Worm (Caenorhabditis elegans) whole organism, young adult: ENCODE measurements around the gene spp-14.

Source experiments
- B0261.1 ChIP-seq: sonication (generic microtip); optimal IDR thresholded peaks from 2 replicates; lab custom pipeline; 2016; ENCODE audit warnings: mild to moderate bottlenecking, missing genetic modification characterization, moderate library complexity, missing compliant biosample characterization
- D2030.7 ChIP-seq: fragments of 200-800 bp; sonication (Bioruptor generic); IDR thresholded peaks from 2 replicates; pipeline ENCODE4 v1.3.6; 2022; ENCODE audit warnings: missing genetic modification reagents, missing genetic modification characterization, missing compliant biosample characterization
- ama-1 ChIP-seq, 3 experiments: fragments of 150-350 bp in 1 of 3; sonication (generic microtip) in 2 of 3; optimal IDR thresholded peaks; 2 replicates each; lab custom pipeline; 2014 to 2018; ENCODE audit warnings: missing biosample characterization in 2 of 3, missing genetic modification characterization in 2 of 3, missing genetic modification reagents in 2 of 3
- dpff-1 ChIP-seq: sonication (generic microtip); optimal IDR thresholded peaks from 2 replicates; lab custom pipeline; 2017; ENCODE audit warnings: mild to moderate bottlenecking, missing genetic modification characterization, missing compliant biosample characterization
- efl-1 ChIP-seq: fragments of 150-350 bp; optimal IDR thresholded peaks from 2 replicates; lab custom pipeline; 2014; ENCODE audit warnings: missing biosample characterization, missing genetic modification reagents, missing genetic modification characterization
- him-1 ChIP-seq: sonication (generic microtip); optimal IDR thresholded peaks from 2 replicates; lab custom pipeline; 2016; ENCODE audit warnings: missing genotype, missing genetic modification reagents, missing genetic modification characterization, missing compliant biosample characterization
- hlh-26 ChIP-seq: fragments of 200-800 bp; sonication (Bioruptor generic); conservative IDR thresholded peaks from 2 replicates; pipeline ENCODE4 v1.3.6; 2022; ENCODE audit warnings: missing genetic modification reagents, missing genetic modification characterization, missing compliant biosample characterization
- let-526 ChIP-seq: fragments of 200-800 bp; sonication (Bioruptor generic); IDR thresholded peaks from 2 replicates; pipeline ENCODE4 v1.3.6; 2022; ENCODE audit warnings: missing genetic modification reagents, missing genetic modification characterization, missing compliant biosample characterization
- lsl-1 ChIP-seq: fragments of 200-800 bp; sonication (Bioruptor generic); optimal IDR thresholded peaks from 2 replicates; lab custom pipeline; 2018; ENCODE audit warnings: mild to moderate bottlenecking, missing genetic modification characterization, moderate library complexity, missing compliant biosample characterization
- pha-4 ChIP-seq: fragments of 150-350 bp; sonication (generic microtip); optimal IDR thresholded peaks from 2 replicates; lab custom pipeline; 2014; ENCODE audit warnings: missing biosample characterization, missing genetic modification reagents, missing genetic modification characterization
- snpc-4 ChIP-seq, 5 experiments: fragments of 150-350 bp in 1 of 5; sonication (generic microtip) in 4 of 5; optimal IDR thresholded peaks; 2 replicates each; lab custom pipeline; 2014 to 2018; ENCODE audit warnings: missing genetic modification characterization in 5 of 5, missing biosample characterization in 3 of 5, antibody characterized with exemption in 2 of 5, mild to moderate bottlenecking in 2 of 5, missing compliant biosample characterization in 2 of 5, missing genotype in 2 of 5, moderate library complexity in 2 of 5, missing genetic modification reagents in 1 of 5
- unc-62 ChIP-seq: fragments of 150-350 bp; optimal IDR thresholded peaks from 2 replicates; lab custom pipeline; 2014; ENCODE audit warnings: missing biosample characterization, missing genetic modification reagents, missing genetic modification characterization
- xnd-1 ChIP-seq: sonication (generic microtip); optimal IDR thresholded peaks from 2 replicates; lab custom pipeline; 2016; ENCODE audit warnings: missing genotype, missing genetic modification reagents, missing genetic modification characterization, missing compliant biosample characterization

ce11 chrX:7733571-7733970 is 7.8 kb downstream of the spp-14 start:
- TF ChIP-seq let-526 (no peak), dpff-1 (tag; lab: Kevin White, UChicago) (no peak), unc-62 (GFP tag; lab: Kevin White, UChicago) (no peak), B0261.1 (tag; lab: Kevin White, UChicago) (no peak), xnd-1 (tag; lab: Kevin White, UChicago) (no peak), ama-1 (optimal IDR thresholded peaks at IDR 0.05; lab: Kevin White, UChicago) (no peak), ama-1 (GFP tag; optimal IDR thresholded peaks at IDR 0.05; lab: Kevin White, UChicago) (no peak), snpc-4 (GFP tag; optimal IDR thresholded peaks at IDR 0.05; lab: Kevin White, UChicago) (no peak), snpc-4 (tag; optimal IDR thresholded peaks at IDR 0.05; lab: Kevin White, UChicago) (no peak), efl-1 (GFP tag; lab: Kevin White, UChicago) (no peak), pha-4 (no peak), hlh-26 (GFP tag; lab: Robert Waterston, UW) (no peak), lsl-1 (GFP tag; lab: Kevin White, UChicago) (no peak), him-1 (tag; lab: Kevin White, UChicago) (no peak), D2030.7 (GFP tag; lab: Robert Waterston, UW) (no peak)
